Fruit fly (Drosophila melanogaster) whole organism, embryonic: Measurements from ENCODE around the gene Glg1.

Experiments
- Atf3 ChIP-seq: fragments of 200-800 bp; sonication (Bioruptor generic); optimal IDR thresholded peaks from 3 replicates; lab custom pipeline; 2016; ENCODE audit warnings: missing biosample characterization, missing genetic modification characterization
- CG10565 ChIP-seq: fragments of 200-800 bp; sonication (Bioruptor generic); optimal IDR thresholded peaks from 3 replicates; lab custom pipeline; 2016; ENCODE audit warnings: missing biosample characterization, mild to moderate bottlenecking, missing genetic modification characterization
- CG13424 ChIP-seq: fragments of 200-800 bp; sonication (Bioruptor generic); optimal IDR thresholded peaks from 2 replicates; lab custom pipeline; 2019; ENCODE audit warnings: missing biosample characterization, mild to moderate bottlenecking, missing genetic modification characterization, moderate library complexity
- CG1603 ChIP-seq: fragments of 200-800 bp; sonication (Bioruptor generic); optimal IDR thresholded peaks from 2 replicates; lab custom pipeline; 2019; ENCODE audit warnings: missing biosample characterization, mild to moderate bottlenecking, missing genetic modification characterization, moderate library complexity
- CG18011 ChIP-seq: fragments of 200-800 bp; sonication (Bioruptor generic); optimal IDR thresholded peaks from 2 replicates; lab custom pipeline; 2017; ENCODE audit warnings: missing biosample characterization, missing genetic modification characterization, mild to moderate bottlenecking, moderate library complexity, missing genotype
- CG18476 ChIP-seq: fragments of 200-800 bp; sonication (Bioruptor generic); optimal IDR thresholded peaks from 2 replicates; lab custom pipeline; 2016; ENCODE audit warnings: missing biosample characterization, mild to moderate bottlenecking, missing genetic modification characterization
- CG18619 ChIP-seq: fragments of 200-800 bp; sonication (Bioruptor generic); optimal IDR thresholded peaks from 3 replicates; lab custom pipeline; 2017; ENCODE audit warnings: missing biosample characterization, mild to moderate bottlenecking, missing genetic modification characterization
- CG34224 ChIP-seq: fragments of 200-800 bp; sonication (Bioruptor generic); IDR thresholded peaks from 3 replicates; pipeline ENCODE4 v1.3.6; 2022; ENCODE audit warnings: missing biosample characterization, missing genetic modification characterization; ENCODE audit not compliant: partially characterized antibody
- CG3726 ChIP-seq: fragments of 200-800 bp; sonication (Bioruptor generic); IDR thresholded peaks from 3 replicates; pipeline ENCODE4, ENCODE4 v1.3.6; 2022; ENCODE audit warnings: missing biosample characterization, missing genetic modification characterization
- CG4707 ChIP-seq: fragments of 200-800 bp; sonication (Bioruptor generic); optimal IDR thresholded peaks from 2 replicates; lab custom pipeline; 2018; ENCODE audit warnings: missing biosample characterization, mild to moderate bottlenecking, missing genetic modification characterization, moderate library complexity
- CG4820 ChIP-seq: fragments of 200-800 bp; sonication (Bioruptor generic); optimal IDR thresholded peaks from 3 replicates; lab custom pipeline; 2016; ENCODE audit warnings: missing biosample characterization, missing genetic modification characterization
- CG6765 ChIP-seq: fragments of 200-800 bp; sonication (Bioruptor generic); optimal IDR thresholded peaks from 3 replicates; lab custom pipeline; 2017; ENCODE audit warnings: missing biosample characterization, mild to moderate bottlenecking, missing genetic modification characterization
- CG6854 ChIP-seq: fragments of 200-800 bp; sonication (Bioruptor generic); optimal IDR thresholded peaks from 3 replicates; lab custom pipeline; 2017; ENCODE audit warnings: missing biosample characterization, mild to moderate bottlenecking, missing genetic modification characterization
- CG7372 ChIP-seq: fragments of 200-800 bp; sonication (Bioruptor generic); IDR thresholded peaks from 2 replicates; pipeline ENCODE4 v1.3.6; 2022; ENCODE audit warnings: missing biosample characterization, missing genetic modification characterization
- Dad ChIP-seq: fragments of 200-800 bp; sonication (Bioruptor generic); optimal IDR thresholded peaks from 3 replicates; lab custom pipeline; 2016; ENCODE audit warnings: missing biosample characterization, missing genetic modification characterization
- Dek ChIP-seq: fragments of 200-800 bp; sonication (Bioruptor generic); optimal IDR thresholded peaks from 3 replicates; lab custom pipeline; 2019; ENCODE audit warnings: missing biosample characterization, mild to moderate bottlenecking, missing genetic modification characterization, moderate library complexity
- Dfd ChIP-seq, 2 experiments: fragments of >200 bp; optimal IDR thresholded peaks; 2 replicates each; lab custom pipeline; 2017; ENCODE audit warnings: missing biosample characterization in 2 of 2, missing genetic modification characterization in 2 of 2
- E2f1 ChIP-seq: fragments of 200-800 bp; sonication (Bioruptor generic); IDR thresholded peaks from 2 replicates; pipeline ENCODE4 v1.3.6; 2022; ENCODE audit warnings: missing biosample characterization, missing genetic modification characterization
- Gsc ChIP-seq: fragments of 200-800 bp; sonication (Bioruptor generic); IDR thresholded peaks from 2 replicates; pipeline ENCODE4 v1.3.6; 2022; ENCODE audit warnings: missing biosample characterization, missing genetic modification characterization
- Gug ChIP-seq: fragments of 200-800 bp; sonication (Bioruptor generic); IDR thresholded peaks from 4 replicates; pipeline ENCODE4 v1.3.6; 2022; ENCODE audit warnings: missing biosample characterization, missing genetic modification characterization
- Hr51 ChIP-seq, 2 experiments: fragments of 200-800 bp; sonication (Bioruptor generic); optimal IDR thresholded peaks; 2 replicates in 1 of 2; 3 replicates in 1 of 2; lab custom pipeline; 2016 to 2018; ENCODE audit warnings: missing biosample characterization in 2 of 2, missing genetic modification characterization in 2 of 2, mild to moderate bottlenecking in 1 of 2, moderate library complexity in 1 of 2
- Kr ChIP-seq: fragments of 200-800 bp; sonication (Bioruptor generic); optimal IDR thresholded peaks from 2 replicates; lab custom pipeline; 2017; ENCODE audit warnings: missing biosample characterization, mild to moderate bottlenecking, missing genetic modification characterization
- MESR4 ChIP-seq: fragments of 200-800 bp; sonication (Bioruptor generic); optimal IDR thresholded peaks from 2 replicates; lab custom pipeline; 2018; ENCODE audit warnings: missing biosample characterization, mild to moderate bottlenecking, missing genetic modification characterization, moderate library complexity
- Mes4 ChIP-seq: fragments of 200-800 bp; sonication (Bioruptor generic); optimal IDR thresholded peaks from 2 replicates; lab custom pipeline; 2016; ENCODE audit warnings: missing biosample characterization, missing genetic modification characterization
- Opbp ChIP-seq: fragments of 200-800 bp; sonication (Bioruptor generic); IDR thresholded peaks from 3 replicates; pipeline ENCODE4 v1.3.6; 2022; ENCODE audit warnings: missing biosample characterization, missing genetic modification characterization; ENCODE audit not compliant: partially characterized antibody
- Xbp1 ChIP-seq: fragments of 200-800 bp; sonication (Bioruptor generic); optimal IDR thresholded peaks from 3 replicates; lab custom pipeline; 2016; ENCODE audit warnings: missing biosample characterization, mild to moderate bottlenecking, missing genetic modification characterization
- YL-1 ChIP-seq: fragments of 200-800 bp; sonication (Bioruptor generic); optimal IDR thresholded peaks from 3 replicates; lab custom pipeline; 2017; ENCODE audit warnings: missing biosample characterization, mild to moderate bottlenecking, missing genetic modification characterization
- ase ChIP-seq: fragments of 200-800 bp; sonication (Bioruptor generic); IDR thresholded peaks from 3 replicates; pipeline ENCODE4 v1.3.6; 2022; ENCODE audit warnings: missing biosample characterization, missing genetic modification characterization
- az2 ChIP-seq: fragments of 200-800 bp; sonication (Bioruptor generic); optimal IDR thresholded peaks from 3 replicates; lab custom pipeline; 2016; ENCODE audit warnings: missing biosample characterization, missing genetic modification characterization
- da ChIP-seq: fragments of 200-800 bp; sonication (Bioruptor generic); optimal IDR thresholded peaks from 2 replicates; lab custom pipeline; 2016; ENCODE audit warnings: missing biosample characterization, missing genetic modification characterization
- dysf ChIP-seq: fragments of 200-800 bp; sonication (Bioruptor generic); IDR thresholded peaks from 3 replicates; pipeline ENCODE4 v1.3.6; 2022; ENCODE audit warnings: missing biosample characterization, missing genetic modification characterization
- eve ChIP-seq, 2 experiments: fragments of >200 bp; optimal IDR thresholded peaks; 2 replicates each; lab custom pipeline; 2017; ENCODE audit warnings: missing biosample characterization in 2 of 2, missing genetic modification characterization in 2 of 2
- ftz-f1 ChIP-seq: fragments of 200-800 bp; sonication (Bioruptor generic); optimal IDR thresholded peaks from 2 replicates; lab custom pipeline; 2016; ENCODE audit warnings: missing biosample characterization, missing genetic modification characterization
- gem ChIP-seq: fragments of 200-800 bp; sonication (Bioruptor generic); optimal IDR thresholded peaks from 2 replicates; lab custom pipeline; 2019; ENCODE audit warnings: missing biosample characterization, mild to moderate bottlenecking, missing genetic modification characterization, moderate library complexity
- gfzf ChIP-seq: fragments of 200-800 bp; sonication (Bioruptor generic); optimal IDR thresholded peaks from 2 replicates; lab custom pipeline; 2016; ENCODE audit warnings: missing biosample characterization, mild to moderate bottlenecking, missing genetic modification characterization, moderate library complexity
- gsb-n ChIP-seq: fragments of 200-800 bp; sonication (Bioruptor generic); optimal IDR thresholded peaks from 3 replicates; lab custom pipeline; 2018; ENCODE audit warnings: missing biosample characterization, mild to moderate bottlenecking, missing genetic modification characterization
- h ChIP-seq: fragments of >200 bp; optimal IDR thresholded peaks from 2 replicates; lab custom pipeline; 2017
- hbn ChIP-seq: fragments of 200-800 bp; sonication (Bioruptor generic); IDR thresholded peaks from 2 replicates; pipeline ENCODE4 v1.3.6; 2022; ENCODE audit warnings: missing biosample characterization, missing genetic modification characterization; ENCODE audit not compliant: partially characterized antibody
- hkb ChIP-seq, 2 experiments: fragments of 200-800 bp in 1 of 2; fragments of >200 bp in 1 of 2; sonication (Bioruptor generic) in 1 of 2; IDR thresholded peaks in 1 of 2; optimal IDR thresholded peaks in 1 of 2; 2 replicates each; pipeline versions ENCODE4 v1.3.6 to Lab custom; 2017 to 2022; ENCODE audit warnings: missing biosample characterization in 1 of 2, missing genetic modification characterization in 1 of 2
- jing ChIP-seq: fragments of 200-800 bp; sonication (Bioruptor generic); optimal IDR thresholded peaks from 2 replicates; lab custom pipeline; 2018; ENCODE audit warnings: missing biosample characterization, mild to moderate bottlenecking, missing genetic modification characterization
- knrl ChIP-seq: fragments of 200-800 bp; sonication (Bioruptor generic); IDR thresholded peaks from 3 replicates; pipeline ENCODE4 v1.3.6; 2022; ENCODE audit warnings: missing biosample characterization, missing genetic modification characterization; ENCODE audit not compliant: partially characterized antibody
- lbe ChIP-seq: fragments of 200-800 bp; sonication (Bioruptor generic); optimal IDR thresholded peaks from 2 replicates; lab custom pipeline; 2016; ENCODE audit warnings: missing biosample characterization, mild to moderate bottlenecking, missing genetic modification characterization
- nerfin-2 ChIP-seq: fragments of 200-800 bp; sonication (Bioruptor generic); IDR thresholded peaks from 2 replicates; pipeline ENCODE4 v1.3.6; 2022; ENCODE audit warnings: missing biosample characterization, missing genetic modification characterization; ENCODE audit not compliant: partially characterized antibody
- org-1 ChIP-seq: fragments of 200-800 bp; sonication (Bioruptor generic); optimal IDR thresholded peaks from 2 replicates; lab custom pipeline; 2017; ENCODE audit warnings: missing biosample characterization, missing genetic modification characterization
- pfk ChIP-seq: fragments of 200-800 bp; sonication (Bioruptor generic); optimal IDR thresholded peaks from 2 replicates; lab custom pipeline; 2018; ENCODE audit warnings: missing biosample characterization, mild to moderate bottlenecking, missing genetic modification characterization, moderate library complexity
- rib ChIP-seq: fragments of 200-800 bp; sonication (Bioruptor generic); IDR thresholded peaks from 2 replicates; pipeline ENCODE4 v1.3.6; 2022; ENCODE audit warnings: missing biosample characterization, missing genetic modification characterization
- slbo ChIP-seq: fragments of 200-800 bp; sonication (Bioruptor generic); IDR thresholded peaks from 2 replicates; pipeline ENCODE4 v1.3.6; 2022; ENCODE audit warnings: missing biosample characterization, missing genetic modification characterization
- trem ChIP-seq: fragments of 200-800 bp; optimal IDR thresholded peaks from 3 replicates; lab custom pipeline; 2019; ENCODE audit warnings: missing biosample characterization, mild to moderate bottlenecking, missing genetic modification characterization, moderate library complexity
- wdn ChIP-seq: fragments of 200-800 bp; sonication (Bioruptor generic); IDR thresholded peaks from 2 replicates; pipeline ENCODE4 v1.3.6; 2022; ENCODE audit warnings: missing biosample characterization, missing genetic modification characterization
- zen2 ChIP-seq: fragments of 200-800 bp; sonication (Bioruptor generic); IDR thresholded peaks from 3 replicates; pipeline ENCODE4 v1.3.6; 2022; ENCODE audit warnings: missing biosample characterization, missing genetic modification characterization; ENCODE audit not compliant: partially characterized antibody

Glg1 gene

dm6 chr3L:21453623-21454022, 53.7 kb downstream of the Glg1 start (continued):
- TF ChIP-seq Gsc (GFP tag; lab: Robert Waterston, UW) (peak; percentile 41; the same call in 1 of the 2 replicates), CG7372 (GFP tag; lab: Robert Waterston, UW) (no peak), pfk (no peak), CG18011 (no peak), gem (peak; percentile 78), lbe (GFP tag; lab: Kevin White, UChicago) (no peak), CG34224 (GFP tag; lab: Robert Waterston, UW) (no peak), Dad (no peak), MESR4 (GFP tag; lab: Kevin White, UChicago) (no peak), zen2 (GFP tag; lab: Robert Waterston, UW) (no peak), rib (GFP tag; lab: Robert Waterston, UW) (no peak), nerfin-2 (no peak), Atf3 (GFP tag; lab: Kevin White, UChicago) (no peak), Kr (no peak), ftz-f1 (GFP tag; lab: Kevin White, UChicago) (no peak), org-1 (peak; percentile 51), Xbp1 (peak; percentile 44), CG6854 (GFP tag; lab: Kevin White, UChicago) (no peak), Mes4 (GFP tag; lab: Kevin White, UChicago) (peak; percentile 23), wdn (GFP tag; lab: Robert Waterston, UW) (no peak), CG6765 (GFP tag; lab: Kevin White, UChicago) (no peak), jing (GFP tag; lab: Kevin White, UChicago) (peak; percentile 19), dysf (GFP tag; lab: Robert Waterston, UW) (0 out of 3 replicates have a peak, but pooled peaks have one; percentile 8), az2 (GFP tag; lab: Kevin White, UChicago) (peak; percentile 61), Dek (tag; lab: Kevin White, UChicago) (no peak), ase (no peak), hkb (optimal IDR thresholded peaks at IDR 0.05; lab: Kevin White, UChicago) (no peak), hkb (GFP tag; IDR thresholded peaks at IDR 0.05; lab: Robert Waterston, UW) (peak; percentile 58), gfzf (no peak), hbn (GFP tag; lab: Robert Waterston, UW) (no peak), trem (peak; percentile 65), CG1603 (tag; lab: Kevin White, UChicago) (peak; percentile 83), h (lab: Kevin White, UChicago) (no peak), gsb-n (tag; lab: Kevin White, UChicago) (peak; percentile 74), CG4707 (GFP tag; lab: Kevin White, UChicago) (no peak), CG18619 (GFP tag; lab: Kevin White, UChicago) (peak; percentile 9), CG18476 (GFP tag; lab: Kevin White, UChicago) (peak; percentile 23), Hr51 (GFP tag; optimal IDR thresholded peaks at IDR 0.05; lab: Kevin White, UChicago) (no peak), Gug (GFP tag; lab: Robert Waterston, UW) (peak; percentile 26; the same call in 1 of the 4 replicates), YL-1 (GFP tag; lab: Kevin White, UChicago) (no peak), da (GFP tag; lab: Kevin White, UChicago) (no peak), Opbp (GFP tag; lab: Robert Waterston, UW) (no peak), CG4820 (GFP tag; lab: Kevin White, UChicago) (peak; percentile 57), CG3726 (0 out of 3 replicates have a peak, but pooled peaks have one; percentile 38), E2f1 (GFP tag; lab: Robert Waterston, UW) (peak; percentile 73), Dfd (GFP tag; optimal IDR thresholded peaks at IDR 0.05; lab: Kevin White, UChicago) (no peak), CG13424 (peak; percentile 34), knrl (no peak), eve (GFP tag; optimal IDR thresholded peaks at IDR 0.05; lab: Kevin White, UChicago) (no peak), slbo (GFP tag; lab: Robert Waterston, UW) (0 out of 2 replicates have a peak, but pooled peaks have one; percentile 35), CG10565 (no peak)
